Fruit fly (Drosophila melanogaster) whole organism, adult: Measurements from ENCODE around the gene LanB2.

Experiments used
- CG11617 ChIP-seq: fragments of 200-800 bp; sonication (Bioruptor generic); optimal IDR thresholded peaks from 2 replicates; lab custom pipeline; 2017; ENCODE audit warnings: mild to moderate bottlenecking, missing biosample characterization, missing genetic modification reagents, missing genetic modification characterization
- CG12768 ChIP-seq: fragments of 200-800 bp; sonication (Bioruptor generic); optimal IDR thresholded peaks from 2 replicates; lab custom pipeline; 2017; ENCODE audit warnings: missing biosample characterization, missing genetic modification characterization, mild to moderate bottlenecking, moderate library complexity, missing genetic modification reagents
- CG14711 ChIP-seq: fragments of 200-800 bp; sonication (Bioruptor generic); optimal IDR thresholded peaks from 2 replicates; lab custom pipeline; 2018; ENCODE audit warnings: missing biosample characterization, mild to moderate bottlenecking, missing genetic modification characterization, moderate library complexity
- CG1620 ChIP-seq: fragments of 200-800 bp; sonication (Bioruptor generic); optimal IDR thresholded peaks from 2 replicates; lab custom pipeline; 2016; ENCODE audit warnings: missing biosample characterization, missing genetic modification characterization
- CG33017 ChIP-seq: fragments of 200-800 bp; sonication (Bioruptor generic); optimal IDR thresholded peaks from 2 replicates; lab custom pipeline; 2018; ENCODE audit warnings: missing biosample characterization, mild to moderate bottlenecking, missing genetic modification characterization, moderate library complexity
- CG5204 ChIP-seq: fragments of 200-800 bp; sonication (Bioruptor generic); optimal IDR thresholded peaks from 2 replicates; lab custom pipeline; 2016; ENCODE audit warnings: missing biosample characterization, missing genetic modification characterization
- CG7045 ChIP-seq: fragments of 200-800 bp; sonication (Bioruptor generic); optimal IDR thresholded peaks from 2 replicates; lab custom pipeline; 2017; ENCODE audit warnings: missing biosample characterization, mild to moderate bottlenecking, missing genetic modification characterization
- CG7101 ChIP-seq: fragments of 200-800 bp; sonication (Bioruptor generic); optimal IDR thresholded peaks from 2 replicates; lab custom pipeline; 2018; ENCODE audit warnings: missing biosample characterization, mild to moderate bottlenecking, missing genetic modification characterization, moderate library complexity
- Clk ChIP-seq: fragments of 200-800 bp; sonication (Bioruptor generic); optimal IDR thresholded peaks from 2 replicates; lab custom pipeline; 2017; ENCODE audit warnings: missing biosample characterization, missing genetic modification characterization
- Crg-1 ChIP-seq: fragments of 200-800 bp; sonication (Bioruptor generic); optimal IDR thresholded peaks from 2 replicates; lab custom pipeline; 2016; ENCODE audit warnings: missing biosample characterization, missing genetic modification characterization
- Hr96 ChIP-seq: fragments of 200-800 bp; sonication (Bioruptor generic); optimal IDR thresholded peaks from 2 replicates; lab custom pipeline; 2016; ENCODE audit warnings: missing biosample characterization, missing genetic modification characterization
- Mnt ChIP-seq: fragments of 200-800 bp; sonication (Bioruptor generic); optimal IDR thresholded peaks from 2 replicates; lab custom pipeline; 2016; ENCODE audit warnings: missing biosample characterization, mild to moderate bottlenecking, missing genetic modification characterization
- bab1 ChIP-seq: fragments of 200-800 bp; sonication (Bioruptor generic); optimal IDR thresholded peaks from 3 replicates; lab custom pipeline; 2019; ENCODE audit warnings: missing biosample characterization, mild to moderate bottlenecking, missing genetic modification characterization, moderate library complexity
- cnc ChIP-seq, 2 experiments: fragments of >200 bp; optimal IDR thresholded peaks; 2 replicates each; lab custom pipeline; 2017
- kay ChIP-seq: fragments of 200-800 bp; sonication (Bioruptor generic); peaks from one replicate; lab custom pipeline; 2016; ENCODE audit warnings: missing biosample characterization, missing genetic modification characterization, borderline replicate concordance
- ovo ChIP-seq: fragments of 200-800 bp; sonication (Bioruptor generic); optimal IDR thresholded peaks from 2 replicates; lab custom pipeline; 2016; ENCODE audit warnings: missing biosample characterization, missing genetic modification characterization
- pad ChIP-seq: fragments of 200-800 bp; sonication (Bioruptor generic); optimal IDR thresholded peaks from 3 replicates; lab custom pipeline; 2017; ENCODE audit warnings: missing biosample characterization, missing genetic modification characterization, mild to moderate bottlenecking, moderate library complexity, missing genetic modification reagents
- tj ChIP-seq: fragments of 200-800 bp; sonication (Bioruptor generic); optimal IDR thresholded peaks from 3 replicates; lab custom pipeline; 2017; ENCODE audit warnings: missing biosample characterization, mild to moderate bottlenecking, missing genetic modification characterization, moderate library complexity
- toe ChIP-seq: fragments of 200-800 bp; sonication (Bioruptor generic); optimal IDR thresholded peaks from 2 replicates; lab custom pipeline; 2016; ENCODE audit warnings: missing biosample characterization, missing genetic modification characterization

The LanB2 gene

DNA sequence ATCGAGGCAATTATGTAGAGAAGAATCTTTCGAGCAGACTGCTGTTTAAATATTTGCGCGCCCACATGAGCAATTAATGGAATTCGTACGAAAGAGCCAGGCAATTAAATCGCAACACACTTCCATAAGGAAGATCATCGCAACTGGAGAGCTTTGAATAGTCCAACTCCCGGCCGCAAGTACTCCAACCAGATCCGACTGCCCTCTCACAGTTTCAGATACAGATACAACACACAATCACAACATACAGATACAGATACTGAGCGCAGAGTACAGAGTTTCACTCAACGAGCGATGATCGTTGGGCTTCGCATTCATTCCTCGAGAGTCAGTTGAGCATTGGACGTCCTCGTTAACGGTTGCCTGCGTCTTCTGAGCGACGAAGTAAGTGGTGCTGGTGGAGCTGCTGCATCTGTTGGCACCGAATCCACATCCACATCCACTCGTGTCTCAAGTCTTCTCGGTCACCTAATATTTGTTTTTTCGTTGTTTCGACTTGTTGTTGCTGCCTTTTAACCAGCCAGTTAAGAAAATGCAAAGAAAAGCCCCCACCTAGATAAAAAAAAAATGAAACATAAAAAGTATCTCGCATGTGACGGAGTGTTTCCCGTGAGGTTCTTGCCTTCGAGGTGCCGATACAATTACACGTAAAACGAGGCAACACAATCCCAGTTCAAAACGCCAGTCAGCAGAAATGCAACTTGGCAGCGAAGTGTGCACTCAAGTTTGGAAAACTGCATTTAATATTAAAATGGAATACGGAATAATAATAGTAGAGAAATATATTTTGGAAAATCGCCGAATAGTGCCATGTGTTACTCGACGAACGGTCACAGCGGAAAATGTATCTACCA is at the start of gene LanB2:
LanB2 (plus strand) TSS at position 326 of the 854 bp plus-strand sequence.
- TF ChIP-seq tj (GFP tag; lab: Kevin White, UChicago) (peak; percentile 91), cnc (optimal IDR thresholded peaks at IDR 0.05; lab: Kevin White, UChicago) (no peak), CG5204 (no peak)

- no peak for TF ChIP-seq Hr96 (GFP tag; lab: Kevin White, UChicago)
- TF ChIP-seq CG5204: no peak
- TF ChIP-seq cnc (optimal IDR thresholded peaks at IDR 0.05; lab: Kevin White, UChicago): no peak
- TF ChIP-seq CG33017 (tag; lab: Kevin White, UChicago): no peak
- no peak for TF ChIP-seq toe
- no peak for TF ChIP-seq Crg-1 (GFP tag; lab: Kevin White, UChicago)
- TF ChIP-seq Mnt (GFP tag; lab: Kevin White, UChicago): no peak
- TF ChIP-seq Clk: no peak
- no peak for TF ChIP-seq kay (GFP tag; lab: Kevin White, UChicago)
- no peak for TF ChIP-seq pad (GFP tag; lab: Kevin White, UChicago)
Measured at dm6 chr3L:9566849-9567248, 47.9 kb upstream of the LanB2 start.

DNA sequence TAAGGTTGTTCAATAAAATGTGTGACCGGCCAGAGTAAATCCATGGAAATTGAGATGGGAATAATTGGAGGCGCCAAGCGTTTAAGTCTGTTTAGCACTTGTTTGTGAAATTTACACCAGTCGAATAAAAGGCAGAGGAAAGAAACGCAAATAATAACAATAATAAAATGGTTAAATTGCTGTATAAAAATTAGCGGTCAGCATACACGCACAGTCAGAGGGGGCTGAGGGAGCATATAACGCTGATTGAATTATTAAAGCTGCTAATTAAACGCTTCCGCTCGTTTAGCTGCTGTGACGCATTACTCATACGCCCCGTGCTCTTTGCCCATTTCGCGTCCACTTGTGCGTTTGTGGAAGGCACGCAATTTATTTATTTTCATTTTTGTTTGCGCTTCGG is 47.0 kb upstream of the LanB2 start:
- TF ChIP-seq CG12768 (GFP tag; lab: Kevin White, UChicago) (no peak), CG14711 (tag; lab: Kevin White, UChicago) (no peak), ovo (GFP tag; lab: Kevin White, UChicago) (no peak), CG7101 (tag; lab: Kevin White, UChicago) (no peak), CG5204 (no peak), tj (GFP tag; lab: Kevin White, UChicago) (no peak), CG11617 (GFP tag; lab: Kevin White, UChicago) (no peak)

dm6 chr3L:9569194-9569593 is 45.5 kb upstream of the LanB2 start:
- TF ChIP-seq Mnt (GFP tag; lab: Kevin White, UChicago) (no peak), tj (GFP tag; lab: Kevin White, UChicago) (no peak), CG7101 (tag; lab: Kevin White, UChicago) (no peak), kay (GFP tag; lab: Kevin White, UChicago) (no peak), CG12768 (GFP tag; lab: Kevin White, UChicago) (no peak), CG33017 (tag; lab: Kevin White, UChicago) (no peak), CG1620 (GFP tag; lab: Kevin White, UChicago) (no peak), CG14711 (tag; lab: Kevin White, UChicago) (no peak), pad (GFP tag; lab: Kevin White, UChicago) (no peak), CG11617 (GFP tag; lab: Kevin White, UChicago) (no peak), ovo (GFP tag; lab: Kevin White, UChicago) (no peak), cnc (optimal IDR thresholded peaks at IDR 0.05; lab: Kevin White, UChicago) (no peak), bab1 (GFP tag; lab: Kevin White, UChicago) (no peak)

DNA sequence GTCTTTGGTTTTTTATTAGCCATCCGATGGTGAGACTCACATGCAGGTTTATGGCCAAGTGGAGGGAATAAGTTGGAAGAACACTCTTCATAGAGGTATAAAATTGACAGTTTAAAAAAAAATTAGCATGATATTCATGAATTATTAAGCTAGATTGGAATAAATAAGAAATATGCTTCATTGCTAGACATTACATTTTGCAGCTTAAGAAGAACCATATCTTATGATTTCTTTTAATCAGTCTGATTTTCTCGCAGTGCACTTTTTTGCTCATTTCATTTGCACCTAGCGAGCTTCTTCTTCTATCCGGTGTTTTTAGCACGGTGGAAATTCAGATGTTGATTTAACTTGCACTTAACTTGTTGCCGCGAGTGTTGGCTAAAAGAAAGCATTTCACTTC is 44.9 kb upstream of the LanB2 start:
- TF ChIP-seq kay (GFP tag; lab: Kevin White, UChicago) (no peak), ovo (GFP tag; lab: Kevin White, UChicago) (no peak), cnc (optimal IDR thresholded peaks at IDR 0.05; lab: Kevin White, UChicago) (no peak), CG33017 (tag; lab: Kevin White, UChicago) (no peak), CG7045 (no peak), CG14711 (tag; lab: Kevin White, UChicago) (no peak), Crg-1 (GFP tag; lab: Kevin White, UChicago) (no peak), CG12768 (GFP tag; lab: Kevin White, UChicago) (no peak), CG1620 (GFP tag; lab: Kevin White, UChicago) (no peak), CG5204 (no peak), toe (no peak)

dm6 chr3L:9571629-9572028 is 43.1 kb upstream of the LanB2 start:
- TF ChIP-seq CG1620 (GFP tag; lab: Kevin White, UChicago): no peak

- TF ChIP-seq CG5204: no peak
- TF ChIP-seq ovo (GFP tag; lab: Kevin White, UChicago): no peak
- TF ChIP-seq tj (GFP tag; lab: Kevin White, UChicago): no peak
- no peak for TF ChIP-seq pad (GFP tag; lab: Kevin White, UChicago)
- TF ChIP-seq CG33017 (tag; lab: Kevin White, UChicago): no peak
- TF ChIP-seq kay (GFP tag; lab: Kevin White, UChicago): no peak
Measured at dm6 chr3L:9583388-9583787, 31.3 kb upstream of the LanB2 start.

DNA sequence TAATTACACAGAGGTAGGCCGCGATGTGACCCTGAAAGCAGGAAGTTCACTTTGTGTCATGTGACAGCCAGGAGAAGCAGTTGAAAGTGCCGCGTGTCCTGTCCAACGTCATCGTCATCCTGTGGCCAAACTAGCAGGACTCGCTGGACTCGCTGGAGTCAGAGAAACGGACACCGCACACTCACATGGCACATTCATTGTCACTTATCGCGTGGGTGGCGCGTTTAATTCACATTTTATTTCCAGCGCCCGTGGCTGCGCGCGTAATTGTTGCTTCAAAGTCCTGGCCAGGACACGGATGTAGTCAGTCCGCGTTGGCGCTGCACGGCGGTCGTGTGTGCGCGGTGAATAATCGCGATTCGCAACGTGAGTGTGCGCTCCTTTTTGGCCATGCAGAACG is 17.2 kb upstream of the LanB2 start, which contains the start of gene Tmc:
Tmc (plus strand) TSS at position 301 of the 400 bp plus-strand sequence.
- no peak for TF ChIP-seq CG12768 (GFP tag; lab: Kevin White, UChicago)
- no peak for TF ChIP-seq CG5204
- no peak for TF ChIP-seq bab1 (GFP tag; lab: Kevin White, UChicago)
- no peak for TF ChIP-seq Mnt (GFP tag; lab: Kevin White, UChicago)
- no peak for TF ChIP-seq CG1620 (GFP tag; lab: Kevin White, UChicago)
- TF ChIP-seq kay (GFP tag; lab: Kevin White, UChicago): no peak
- no peak for TF ChIP-seq Clk
- no peak for TF ChIP-seq cnc (optimal IDR thresholded peaks at IDR 0.05; lab: Kevin White, UChicago)
- no peak for TF ChIP-seq pad (GFP tag; lab: Kevin White, UChicago)
